Fruit fly (Drosophila melanogaster): Measurements from ENCODE around the gene MED31.
"Not testable (repeated sequence)": the region's sequence is repeated elsewhere in the genome, so short reads cannot be mapped to it uniquely, and the experiment has no call there.

The MED31 gene

dm6 chr3R:4684811-4685210, 43.0 kb downstream of the MED31 start:
- TF ChIP-seq tin (GFP tag; optimal IDR thresholded peaks at IDR 0.05), result peak; percentile 16
- 0 out of 2 replicates have a peak, but pooled peaks have one; percentile 11 for TF ChIP-seq CG1024 (GFP tag; IDR thresholded peaks at IDR 0.05)
- TF ChIP-seq CG8290 (GFP tag; optimal IDR thresholded peaks at IDR 0.05); prd (optimal IDR thresholded peaks at IDR 0.05): not testable (repeated sequence)
- TF ChIP-seq CG8290 (tag; optimal IDR thresholded peaks at IDR 0.05), result peak in 1 of 2 experiments; percentile 39
- peak in 1 of 2 experiments; percentile 11 for TF ChIP-seq bsh (GFP tag; optimal IDR thresholded peaks at IDR 0.05)
- TF ChIP-seq ind (GFP tag; optimal IDR thresholded peaks at IDR 0.05), result peak; percentile 1
- peak; percentile 75 for TF ChIP-seq Ets65A (GFP tag)
- peak; percentile 3 for TF ChIP-seq Hsf (GFP tag; optimal IDR thresholded peaks at IDR 0.05)
- TF ChIP-seq tll (GFP tag; optimal IDR thresholded peaks at IDR 0.05), result peak in 1 of 2 experiments; percentile 45
- peak; percentile 29 for TF ChIP-seq CG1603 (tag; optimal IDR thresholded peaks at IDR 0.05)
- peak; percentile 37; the same call in 1 of the 3 replicates for TF ChIP-seq zfh1 (GFP tag; IDR thresholded peaks at IDR 0.05)
- TF ChIP-seq CTCF (GFP tag; optimal IDR thresholded peaks at IDR 0.05), result peak; percentile 91
- TF ChIP-seq Med (GFP tag), result peak; percentile 82
- 0 out of 3 replicates have a peak, but pooled peaks have one; percentile 13 for TF ChIP-seq H15 (GFP tag; IDR thresholded peaks at IDR 0.05)
- peak; percentile 5 for TF ChIP-seq CG30431 (GFP tag; optimal IDR thresholded peaks at IDR 0.05)
- TF ChIP-seq Mrtf (GFP tag; IDR thresholded peaks at IDR 0.05), result 0 out of 3 replicates have a peak, but pooled peaks have one; percentile 36
- peak; percentile 4 for TF ChIP-seq CG2712 (tag; optimal IDR thresholded peaks at IDR 0.05)
- TF ChIP-seq pb (GFP tag; optimal IDR thresholded peaks at IDR 0.05), result peak; percentile 1
- TF ChIP-seq CG2199 (GFP tag; IDR thresholded peaks at IDR 0.05), result peak; percentile 92
- TF ChIP-seq CG32532 (GFP tag; IDR thresholded peaks at IDR 0.05), result peak; percentile 25; the same call in 1 of the 2 replicates
- 0 out of 2 replicates have a peak, but pooled peaks have one; percentile 4 for TF ChIP-seq ap (GFP tag; IDR thresholded peaks at IDR 0.05)
- TF ChIP-seq Xrp1 (GFP tag; IDR thresholded peaks at IDR 0.05), result 0 out of 2 replicates have a peak, but pooled peaks have one; percentile 8
- peak; percentile 41; the same call in 1 of the 3 replicates for TF ChIP-seq prd (GFP tag; IDR thresholded peaks at IDR 0.05)
- peak; percentile 90 for TF ChIP-seq CG8388 (GFP tag; optimal IDR thresholded peaks at IDR 0.05)

- TF ChIP-seq dm (GFP tag; optimal IDR thresholded peaks at IDR 0.05) (no peak), CG1603 (tag; optimal IDR thresholded peaks at IDR 0.05) (peak; percentile 0), Hey (tag; optimal IDR thresholded peaks at IDR 0.05) (no peak), sens (GFP tag) (peak; percentile 84), CG8388 (GFP tag; optimal IDR thresholded peaks at IDR 0.05) (no peak), CG9727 (GFP tag; optimal IDR thresholded peaks at IDR 0.05) (no peak), sd (tag; optimal IDR thresholded peaks at IDR 0.05) (peak; percentile 2), CG18011 (GFP tag; optimal IDR thresholded peaks at IDR 0.05) (no peak), CG8765 (GFP tag; IDR thresholded peaks at IDR 0.05) (no peak), CG13894 (tag; optimal IDR thresholded peaks at IDR 0.05) (no peak), Pdp1 (GFP tag; optimal IDR thresholded peaks at IDR 0.05) (no peak), ttk (GFP tag; IDR thresholded peaks at IDR 0.05) (no peak), CG6272 (GFP tag; IDR thresholded peaks at IDR 0.05) (no peak), bsh (GFP tag; optimal IDR thresholded peaks at IDR 0.05) (peak; percentile 13 to 60), Med (GFP tag) (peak; percentile 47), Awh (GFP tag; IDR thresholded peaks at IDR 0.05) (no peak), Blimp-1 (GFP tag; optimal IDR thresholded peaks at IDR 0.05) (peak; percentile 14), Drgx (GFP tag; IDR thresholded peaks at IDR 0.05) (peak; percentile 78), Kr (GFP tag; optimal IDR thresholded peaks at IDR 0.05) (no peak), sqz (GFP tag; optimal IDR thresholded peaks at IDR 0.05) (no peak)
Observed at dm6 chr3R:4687207-4687606, 45.4 kb downstream of the MED31 start.
